Worm (Caenorhabditis elegans): Measurements from ENCODE around the gene osm-3.

DNA sequence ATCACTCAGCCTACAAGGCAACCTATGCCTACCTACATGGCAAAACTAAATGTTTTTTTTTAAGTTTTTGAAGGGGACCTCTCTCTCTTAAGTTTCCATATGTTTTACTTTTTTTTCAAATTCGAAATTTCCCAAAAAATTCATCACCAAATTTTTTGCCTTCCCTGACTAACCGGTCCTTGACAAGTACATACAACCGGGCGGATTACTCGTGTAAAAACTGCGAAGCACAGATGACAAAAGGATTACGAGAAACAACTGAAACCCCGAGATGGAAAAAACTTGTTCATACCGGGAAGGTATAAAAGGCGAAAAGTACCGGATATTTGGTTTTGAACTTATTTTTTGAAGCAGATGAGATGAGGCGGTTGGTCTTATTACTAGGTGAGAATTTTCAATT lies 6.4 kb downstream of the osm-3 start, which contains the start of gene K09B3.1:
- no peak for TF ChIP-seq ttx-3 (tag; optimal IDR thresholded peaks at IDR 0.05)
- no peak for TF ChIP-seq ceh-14 (tag; optimal IDR thresholded peaks at IDR 0.05)
- no peak for TF ChIP-seq nhr-11 (tag; optimal IDR thresholded peaks at IDR 0.05)
- no peak for TF ChIP-seq elt-2 (tag; optimal IDR thresholded peaks at IDR 0.05)
- no peak for TF ChIP-seq ceh-19 (GFP tag; optimal IDR thresholded peaks at IDR 0.05)
- no peak for TF ChIP-seq fkh-10 (GFP tag; optimal IDR thresholded peaks at IDR 0.05)
- no peak for TF ChIP-seq pha-4 (tag; optimal IDR thresholded peaks at IDR 0.05)
- no peak for TF ChIP-seq hlh-15 (tag; optimal IDR thresholded peaks at IDR 0.05)
- no peak for TF ChIP-seq Y22D7AL.16 (tag; optimal IDR thresholded peaks at IDR 0.05)
- TF ChIP-seq syd-9 (tag; optimal IDR thresholded peaks at IDR 0.05) = no peak
- TF ChIP-seq ama-1 (optimal IDR thresholded peaks at IDR 0.05) = no peak
